Worm (Caenorhabditis elegans) whole organism, L4 larva: Measurements from ENCODE around the gene Y51A2D.1.
A peak's percentile ranks its signal among the peaks of the same experiment; 100 is the strongest.

Experiments
- D1046.2 ChIP-seq: fragments of 200-800 bp; sonication (Bioruptor generic); IDR thresholded peaks from 2 replicates; pipeline ENCODE4 v1.3.6; 2022; ENCODE audit warnings: missing genetic modification characterization, missing compliant biosample characterization
- Y48G9A.11 ChIP-seq: fragments of 200-800 bp; sonication (Bioruptor generic); IDR thresholded peaks from 2 replicates; pipeline ENCODE4 v1.3.6; 2022; ENCODE audit warnings: missing genetic modification reagents, missing genetic modification characterization, missing compliant biosample characterization
- aha-1 ChIP-seq: fragments of 150-350 bp; peaks from one replicate; lab custom pipeline; 2014; ENCODE audit warnings: missing biosample characterization, missing genetic modification characterization
- ceh-82 ChIP-seq: sonication (generic microtip); optimal IDR thresholded peaks from 2 replicates; lab custom pipeline; 2017; ENCODE audit warnings: missing biosample characterization, missing genetic modification characterization
- ctbp-1 ChIP-seq: fragments of 200-800 bp; sonication (Bioruptor generic); IDR thresholded peaks from 2 replicates; pipeline ENCODE4 v1.3.6; 2022; ENCODE audit warnings: missing genetic modification reagents, missing genetic modification characterization, missing compliant biosample characterization
- daf-12 ChIP-seq: fragments of 150-350 bp; optimal IDR thresholded peaks from 2 replicates; lab custom pipeline; 2014; ENCODE audit warnings: missing biosample characterization, missing genetic modification reagents, missing genetic modification characterization
- daf-16 ChIP-seq, 3 experiments: sonication (generic microtip); optimal IDR thresholded peaks; 2 replicates each; lab custom pipeline; 2016 to 2017; ENCODE audit warnings: missing genetic modification characterization in 3 of 3, missing genetic modification reagents in 3 of 3, mild to moderate bottlenecking in 2 of 3, missing compliant biosample characterization in 2 of 3, missing biosample characterization in 1 of 3, moderate library complexity in 1 of 3
- daf-19 ChIP-seq: fragments of 200-800 bp; sonication (Bioruptor generic); conservative IDR thresholded peaks from 2 replicates; pipeline ENCODE4 v1.3.6; 2022; ENCODE audit warnings: missing genetic modification characterization, missing compliant biosample characterization
- duxl-1 ChIP-seq: sonication (generic microtip); optimal IDR thresholded peaks from 2 replicates; lab custom pipeline; 2016; ENCODE audit warnings: mild to moderate bottlenecking, missing genetic modification characterization, moderate library complexity, missing compliant biosample characterization; ENCODE audit not compliant: poor library complexity
- fos-1 ChIP-seq: fragments of 150-350 bp; optimal IDR thresholded peaks from 2 replicates; lab custom pipeline; 2014; ENCODE audit warnings: missing biosample characterization, missing genetic modification characterization
- hlh-30 ChIP-seq: sonication (generic microtip); optimal IDR thresholded peaks from 2 replicates; lab custom pipeline; 2017; ENCODE audit warnings: antibody characterized with exemption, mild to moderate bottlenecking, missing genetic modification characterization, missing compliant biosample characterization; ENCODE audit not compliant: insufficient read depth
- lin-1 ChIP-seq: fragments of 200-800 bp; sonication (Bioruptor generic); IDR thresholded peaks from 2 replicates; pipeline ENCODE4 v1.3.6; 2022; ENCODE audit warnings: missing genetic modification reagents, missing genetic modification characterization, missing compliant biosample characterization
- lin-13 ChIP-seq: fragments of 150-350 bp; optimal IDR thresholded peaks from 2 replicates; lab custom pipeline; 2014; ENCODE audit warnings: missing biosample characterization, missing genetic modification reagents, missing genetic modification characterization
- mxl-3 ChIP-seq: fragments of 200-800 bp; sonication (Bioruptor generic); optimal IDR thresholded peaks from 2 replicates; lab custom pipeline; 2018; ENCODE audit warnings: mild to moderate bottlenecking, missing genetic modification characterization, missing compliant biosample characterization
- nhr-111 ChIP-seq: fragments of 200-800 bp; sonication (Bioruptor generic); optimal IDR thresholded peaks from 2 replicates; lab custom pipeline; 2018; ENCODE audit warnings: mild to moderate bottlenecking, missing genetic modification characterization, missing compliant biosample characterization
- nhr-48 ChIP-seq: sonication (generic microtip); optimal IDR thresholded peaks from 2 replicates; lab custom pipeline; 2016; ENCODE audit warnings: mild to moderate bottlenecking, missing genetic modification characterization, missing compliant biosample characterization
- sdz-12 ChIP-seq: fragments of 200-800 bp; sonication (Bioruptor generic); optimal IDR thresholded peaks from 2 replicates; lab custom pipeline; 2018; ENCODE audit warnings: mild to moderate bottlenecking, missing genetic modification characterization, missing compliant biosample characterization
- snpc-4 ChIP-seq: fragments of 150-350 bp; optimal IDR thresholded peaks from 2 replicates; lab custom pipeline; 2014; ENCODE audit warnings: missing biosample characterization, missing genetic modification characterization
- unc-130 ChIP-seq: sonication (generic microtip); optimal IDR thresholded peaks from 2 replicates; lab custom pipeline; 2016; ENCODE audit warnings: missing genetic modification reagents, missing genetic modification characterization, missing compliant biosample characterization
- zfp-2 ChIP-seq: sonication (generic microtip); optimal IDR thresholded peaks from 2 replicates; lab custom pipeline; 2016; ENCODE audit warnings: mild to moderate bottlenecking, missing genetic modification characterization, missing compliant biosample characterization
- zip-11 ChIP-seq: fragments of 200-800 bp; sonication (Bioruptor generic); IDR thresholded peaks from 2 replicates; pipeline ENCODE4 v1.3.6; 2022; ENCODE audit warnings: missing genetic modification characterization, missing compliant biosample characterization

Gene Y51A2D.1

DNA sequence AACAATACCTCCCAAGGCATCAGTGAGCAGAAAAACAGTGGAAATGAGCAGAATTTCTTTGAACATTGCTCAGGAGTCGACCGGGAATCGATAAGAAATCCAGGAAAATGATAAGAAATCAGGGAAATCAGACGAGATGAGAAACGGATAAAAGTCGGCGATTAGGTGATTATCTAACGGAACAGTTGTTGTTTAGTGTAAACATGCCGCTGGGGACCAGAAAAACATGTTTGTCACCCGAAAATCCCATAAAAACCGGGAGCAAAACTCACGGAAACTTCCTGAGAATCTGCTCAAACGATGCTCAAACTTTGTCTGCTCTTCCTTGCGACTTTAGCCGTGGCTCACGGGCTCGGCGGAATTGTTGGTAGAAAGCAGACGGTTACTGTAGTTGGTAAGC, 47.8 kb downstream of the Y51A2D.1 start, which contains the start of the genes ttr-24 and ttr-25:
TSS of gene ttr-24 (minus strand) at position 156 of the 400 bp plus-strand sequence.
TSS of gene ttr-25 (plus strand) at position 227 of the 400 bp plus-strand sequence.
- TF ChIP-seq D1046.2 (GFP tag; lab: Robert Waterston, UW) (no peak), daf-19 (GFP tag; lab: Robert Waterston, UW) (no peak), daf-16 (GFP tag; optimal IDR thresholded peaks at IDR 0.05; lab: Kevin White, UChicago) (peak in 1 of 2 experiments; percentile 77), daf-16 (tag; optimal IDR thresholded peaks at IDR 0.05; lab: Kevin White, UChicago) (no peak)

DNA sequence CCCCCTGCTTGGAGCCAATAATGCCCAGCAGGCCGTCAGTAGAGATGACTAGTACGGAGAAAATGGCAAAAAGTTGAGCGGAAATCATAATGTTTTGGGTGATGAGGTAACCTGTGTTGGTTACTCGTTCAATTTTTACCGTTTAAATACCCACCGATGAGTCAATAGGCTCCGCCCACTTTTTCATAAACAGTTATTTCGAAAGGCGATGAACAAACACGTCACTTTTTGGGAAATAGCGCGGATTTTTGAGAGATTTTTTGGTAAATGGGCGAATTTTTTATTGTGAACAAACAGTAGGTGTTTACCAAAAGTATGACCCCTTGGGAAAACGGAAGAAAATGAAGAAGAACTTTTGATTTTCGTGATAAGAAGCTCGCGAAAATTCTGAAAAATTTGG, 51.5 kb downstream of the Y51A2D.1 start, which contains the start of gene ttr-26:
TSS of gene ttr-26 (minus strand) at position 101 of the 400 bp plus-strand sequence.
- TF ChIP-seq snpc-4 (tag; lab: Kevin White, UChicago) (no peak), zfp-2 (tag; lab: Kevin White, UChicago) (no peak), zip-11 (GFP tag; lab: Robert Waterston, UW) (no peak), nhr-111 (no peak), nhr-48 (tag; lab: Kevin White, UChicago) (no peak), fos-1 (tag; lab: Kevin White, UChicago) (no peak), unc-130 (no peak), daf-12 (tag; lab: Kevin White, UChicago) (no peak), ceh-82 (tag; lab: Kevin White, UChicago) (no peak), sdz-12 (GFP tag; lab: Kevin White, UChicago) (no peak), duxl-1 (tag; lab: Kevin White, UChicago) (no peak), Y48G9A.11 (GFP tag; lab: Robert Waterston, UW) (no peak)
- TF ChIP-seq, all 104 proteins: peak for 0

DNA sequence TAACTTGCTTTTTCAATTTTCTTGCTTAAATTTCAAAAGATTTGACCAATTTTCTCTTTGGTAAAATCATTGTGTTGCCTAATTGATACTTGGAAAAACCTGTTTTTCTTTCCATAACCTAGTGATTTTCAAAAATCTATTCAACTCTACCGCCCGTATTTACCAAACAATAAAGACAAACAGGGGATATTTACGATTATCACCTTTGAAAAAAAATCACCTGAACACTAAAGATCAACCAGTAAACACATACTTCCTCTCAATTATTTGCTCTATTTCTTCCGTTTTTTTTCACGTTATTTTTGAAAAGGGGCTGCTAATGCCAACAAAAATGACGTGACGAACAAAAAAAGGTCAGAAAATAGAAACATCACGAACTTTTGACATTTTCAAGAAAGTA, 52.3 kb downstream of the Y51A2D.1 start:
- TF ChIP-seq hlh-30, result no peak
- TF ChIP-seq lin-13 (GFP tag; lab: Kevin White, UChicago), result no peak
- peak; percentile 54 for TF ChIP-seq aha-1 (tag; lab: Kevin White, UChicago)
- no peak for TF ChIP-seq lin-1
- TF ChIP-seq ctbp-1 (GFP tag; lab: Robert Waterston, UW), result no peak
- no peak for TF ChIP-seq mxl-3 (GFP tag; lab: Kevin White, UChicago)
